Fruit fly (Drosophila melanogaster) whole organism, embryonic: ENCODE measurements around the gene Usp14.

Experiments used
- B-H1 ChIP-seq: fragments of 200-800 bp; sonication (Bioruptor generic); IDR thresholded peaks from 3 replicates; pipeline ENCODE4 v1.3.6; 2022; ENCODE audit warnings: missing biosample characterization, missing genetic modification characterization
- CG12155 ChIP-seq: fragments of 200-800 bp; sonication (Bioruptor generic); optimal IDR thresholded peaks from 3 replicates; lab custom pipeline; 2016; ENCODE audit warnings: missing biosample characterization, missing genetic modification characterization
- CG12659 ChIP-seq: fragments of 200-800 bp; sonication (Bioruptor generic); optimal IDR thresholded peaks from 3 replicates; lab custom pipeline; 2017; ENCODE audit warnings: mild to moderate bottlenecking, missing biosample characterization, missing genetic modification reagents, missing genetic modification characterization
- CG12769 ChIP-seq: fragments of 200-800 bp; sonication (Bioruptor generic); optimal IDR thresholded peaks from 2 replicates; lab custom pipeline; 2019; ENCODE audit warnings: missing biosample characterization, mild to moderate bottlenecking, missing genetic modification characterization, moderate library complexity
- CG15479 ChIP-seq: fragments of 200-800 bp; sonication (Bioruptor generic); optimal IDR thresholded peaks from 3 replicates; lab custom pipeline; 2019; ENCODE audit warnings: missing biosample characterization, mild to moderate bottlenecking, missing genetic modification characterization, moderate library complexity
- CG15696 ChIP-seq: fragments of 200-800 bp; sonication (Bioruptor generic); optimal IDR thresholded peaks from 2 replicates; lab custom pipeline; 2019; ENCODE audit warnings: missing biosample characterization, mild to moderate bottlenecking, missing genetic modification characterization, moderate library complexity
- CG1647 ChIP-seq: fragments of 200-800 bp; sonication (Bioruptor generic); optimal IDR thresholded peaks from 3 replicates; lab custom pipeline; 2016; ENCODE audit warnings: missing biosample characterization, missing genetic modification characterization
- CG17328 ChIP-seq: fragments of 200-800 bp; sonication (Bioruptor generic); IDR thresholded peaks from 2 replicates; pipeline ENCODE4 v1.3.6; 2022; ENCODE audit warnings: missing biosample characterization, missing genetic modification characterization
- CG17361 ChIP-seq: fragments of 200-800 bp; sonication (Bioruptor generic); IDR thresholded peaks from 3 replicates; pipeline ENCODE4 v1.3.6; 2022; ENCODE audit warnings: missing biosample characterization, missing genetic modification characterization
- CG18476 ChIP-seq: fragments of 200-800 bp; sonication (Bioruptor generic); optimal IDR thresholded peaks from 2 replicates; lab custom pipeline; 2016; ENCODE audit warnings: missing biosample characterization, mild to moderate bottlenecking, missing genetic modification characterization
- CG33213 ChIP-seq: fragments of 200-800 bp; sonication (Bioruptor generic); optimal IDR thresholded peaks from 3 replicates; lab custom pipeline; 2016; ENCODE audit warnings: missing biosample characterization, missing genetic modification characterization
- CG34376 ChIP-seq: fragments of 200-800 bp; sonication (Bioruptor generic); optimal IDR thresholded peaks from 2 replicates; lab custom pipeline; 2018; ENCODE audit warnings: missing biosample characterization, mild to moderate bottlenecking, missing genetic modification characterization
- CG4854 ChIP-seq: fragments of 200-800 bp; sonication (Bioruptor generic); optimal IDR thresholded peaks from 2 replicates; lab custom pipeline; 2016; ENCODE audit warnings: missing biosample characterization, missing genetic modification characterization, inconsistent platforms
- CG7839 ChIP-seq: fragments of 200-800 bp; sonication (Bioruptor generic); optimal IDR thresholded peaks from 3 replicates; lab custom pipeline; 2018; ENCODE audit warnings: missing biosample characterization, mild to moderate bottlenecking, missing genetic modification characterization, moderate library complexity
- CG7963 ChIP-seq: fragments of 200-800 bp; sonication (Bioruptor generic); IDR thresholded peaks from 3 replicates; pipeline ENCODE4 v1.3.6; 2022; ENCODE audit warnings: missing biosample characterization, missing genetic modification characterization; ENCODE audit not compliant: partially characterized antibody
- CG9215 ChIP-seq: fragments of 200-800 bp; sonication (Bioruptor generic); IDR thresholded peaks from 2 replicates; pipeline ENCODE4 v1.3.6; 2022; ENCODE audit warnings: missing biosample characterization, missing genetic modification characterization
- CHES-1-like ChIP-seq: fragments of 200-800 bp; sonication (Bioruptor generic); optimal IDR thresholded peaks from 2 replicates; lab custom pipeline; 2016; ENCODE audit warnings: missing biosample characterization, missing genetic modification characterization
- D19B ChIP-seq: fragments of 200-800 bp; sonication (Bioruptor generic); optimal IDR thresholded peaks from 2 replicates; lab custom pipeline; 2017; ENCODE audit warnings: missing biosample characterization, mild to moderate bottlenecking, missing genetic modification characterization
- E2f2 ChIP-seq: fragments of 200-800 bp; sonication (Bioruptor generic); IDR thresholded peaks from 2 replicates; pipeline ENCODE4 v1.3.6; 2022; ENCODE audit warnings: missing biosample characterization, missing genetic modification characterization
- Eip74EF ChIP-seq, 2 experiments: fragments of 200-800 bp in 1 of 2; fragments of >200 bp in 1 of 2; sonication (Bioruptor generic) in 1 of 2; optimal IDR thresholded peaks; 2 replicates each; lab custom pipeline; 2017 to 2019; ENCODE audit warnings: missing biosample characterization in 2 of 2, missing genetic modification characterization in 2 of 2, mild to moderate bottlenecking in 1 of 2, moderate library complexity in 1 of 2
- Hr78 ChIP-seq, 2 experiments: fragments of 200-800 bp in 1 of 2; fragments of >200 bp in 1 of 2; sonication (Bioruptor generic) in 1 of 2; optimal IDR thresholded peaks; 2 replicates each; lab custom pipeline; 2017 to 2019; ENCODE audit warnings: missing biosample characterization in 2 of 2, missing genetic modification characterization in 2 of 2, mild to moderate bottlenecking in 1 of 2, moderate library complexity in 1 of 2
- Med ChIP-seq: fragments of 200-800 bp; sonication (Bioruptor generic); peaks from one replicate; lab custom pipeline; 2016; ENCODE audit warnings: missing biosample characterization, missing genetic modification characterization, mild to moderate bottlenecking, inconsistent platforms, moderate library complexity
- Pdp1 ChIP-seq, 2 experiments: fragments of 200-800 bp; sonication (Bioruptor generic); optimal IDR thresholded peaks; 3 replicates each; lab custom pipeline; 2016; ENCODE audit warnings: missing biosample characterization in 2 of 2, missing genetic modification characterization in 2 of 2, mild to moderate bottlenecking in 1 of 2, moderate library complexity in 1 of 2
- Rx ChIP-seq: fragments of 200-800 bp; sonication (Bioruptor generic); IDR thresholded peaks from 2 replicates; pipeline ENCODE4 v1.3.6; 2022; ENCODE audit warnings: missing biosample characterization, missing genetic modification characterization
- Xbp1 ChIP-seq: fragments of 200-800 bp; sonication (Bioruptor generic); optimal IDR thresholded peaks from 3 replicates; lab custom pipeline; 2016; ENCODE audit warnings: missing biosample characterization, mild to moderate bottlenecking, missing genetic modification characterization
- bowl ChIP-seq: fragments of 200-800 bp; sonication (Bioruptor generic); IDR thresholded peaks from 2 replicates; pipeline ENCODE4 v1.3.6; 2022; ENCODE audit warnings: missing biosample characterization, missing genetic modification characterization
- cad ChIP-seq: fragments of >200 bp; optimal IDR thresholded peaks from 2 replicates; lab custom pipeline; 2017; ENCODE audit warnings: missing biosample characterization, missing genetic modification characterization
- chinmo ChIP-seq: fragments of 200-800 bp; sonication (Bioruptor generic); IDR thresholded peaks from 4 replicates; pipeline ENCODE4 v1.3.6; 2022; ENCODE audit warnings: missing biosample characterization, missing genetic modification characterization; ENCODE audit not compliant: partially characterized antibody
- eve ChIP-seq, 2 experiments: fragments of >200 bp; optimal IDR thresholded peaks; 2 replicates each; lab custom pipeline; 2017; ENCODE audit warnings: missing biosample characterization in 2 of 2, missing genetic modification characterization in 2 of 2
- exex ChIP-seq: fragments of 200-800 bp; sonication (Bioruptor generic); optimal IDR thresholded peaks from 4 replicates; lab custom pipeline; 2018; ENCODE audit warnings: missing biosample characterization, mild to moderate bottlenecking, missing genetic modification characterization, moderate library complexity
- fd64A ChIP-seq: fragments of 200-800 bp; sonication (Bioruptor generic); optimal IDR thresholded peaks from 3 replicates; lab custom pipeline; 2018; ENCODE audit warnings: missing biosample characterization, mild to moderate bottlenecking, missing genetic modification characterization
- gcm ChIP-seq: fragments of 200-800 bp; sonication (Bioruptor generic); optimal IDR thresholded peaks from 2 replicates; lab custom pipeline; 2019; ENCODE audit warnings: missing biosample characterization, mild to moderate bottlenecking, missing genetic modification characterization, moderate library complexity
- gcm2 ChIP-seq: fragments of 200-800 bp; sonication (Bioruptor generic); optimal IDR thresholded peaks from 2 replicates; lab custom pipeline; 2016; ENCODE audit warnings: missing biosample characterization, missing genetic modification characterization
- grn ChIP-seq: fragments of 200-800 bp; sonication (Bioruptor generic); optimal IDR thresholded peaks from 3 replicates; lab custom pipeline; 2017; ENCODE audit warnings: missing biosample characterization, missing genetic modification characterization
- kah ChIP-seq: fragments of 200-800 bp; sonication (Bioruptor generic); optimal IDR thresholded peaks from 2 replicates; lab custom pipeline; 2018; ENCODE audit warnings: missing biosample characterization, mild to moderate bottlenecking, missing genetic modification characterization
- lov ChIP-seq, 2 experiments: fragments of 200-800 bp in 1 of 2; fragments of >200 bp in 1 of 2; sonication (Bioruptor generic) in 1 of 2; IDR thresholded peaks in 1 of 2; optimal IDR thresholded peaks in 1 of 2; 2 replicates in 1 of 2; 3 replicates in 1 of 2; pipeline versions ENCODE4 v1.3.6 to Lab custom; 2017 to 2022; ENCODE audit warnings: missing biosample characterization in 1 of 2, missing genetic modification characterization in 1 of 2
- pita ChIP-seq: fragments of 200-800 bp; sonication (Bioruptor generic); optimal IDR thresholded peaks from 2 replicates; lab custom pipeline; 2017; ENCODE audit warnings: missing biosample characterization, mild to moderate bottlenecking, missing genetic modification characterization
- sens ChIP-seq: fragments of 200-800 bp; sonication (Bioruptor generic); peaks from one replicate; lab custom pipeline; 2016; ENCODE audit warnings: missing biosample characterization, missing genetic modification characterization
- sug ChIP-seq: fragments of 200-800 bp; optimal IDR thresholded peaks from 2 replicates; lab custom pipeline; 2019; ENCODE audit warnings: missing biosample characterization, mild to moderate bottlenecking, missing genetic modification characterization, moderate library complexity
- tio ChIP-seq: fragments of 200-800 bp; sonication (Bioruptor generic); optimal IDR thresholded peaks from 2 replicates; lab custom pipeline; 2017; ENCODE audit warnings: missing biosample characterization, missing genetic modification characterization, inconsistent platforms
- tup ChIP-seq: fragments of 200-800 bp; sonication (Bioruptor generic); optimal IDR thresholded peaks from 2 replicates; lab custom pipeline; 2016; ENCODE audit warnings: missing biosample characterization, mild to moderate bottlenecking, missing genetic modification characterization, moderate library complexity
- unpg ChIP-seq: fragments of 200-800 bp; sonication (Bioruptor generic); optimal IDR thresholded peaks from 3 replicates; lab custom pipeline; 2018; ENCODE audit warnings: missing biosample characterization, mild to moderate bottlenecking, missing genetic modification characterization, moderate library complexity
- usp ChIP-seq: fragments of >200 bp; optimal IDR thresholded peaks from 2 replicates; lab custom pipeline; 2017; ENCODE audit warnings: missing biosample characterization, missing genetic modification characterization
- vvl ChIP-seq: fragments of 200-800 bp; sonication (Bioruptor generic); IDR thresholded peaks from 2 replicates; pipeline ENCODE4 v1.3.6; 2022; ENCODE audit warnings: missing biosample characterization, missing genetic modification characterization
- zfh1 ChIP-seq: fragments of 200-800 bp; sonication (Bioruptor generic); IDR thresholded peaks from 3 replicates; pipeline ENCODE4 v1.3.6; 2022; ENCODE audit warnings: missing biosample characterization, missing genetic modification characterization

Gene Usp14

dm6 chr2L:10321036-10321583 is 6.9 kb upstream of the Usp14 start (continued):
- TF ChIP-seq Xbp1 (GFP tag; lab: Kevin White, UChicago) (no peak), tio (GFP tag; lab: Kevin White, UChicago) (no peak), gcm2 (no peak), CG12769 (tag; lab: Kevin White, UChicago) (no peak), bowl (GFP tag; lab: Robert Waterston, UW) (no peak), sens (GFP tag; lab: Kevin White, UChicago) (peak; percentile 57), CG15696 (tag; lab: Kevin White, UChicago) (peak; percentile 25)

- TF ChIP-seq Med (GFP tag; lab: Kevin White, UChicago) (peak; percentile 10), CG33213 (GFP tag; lab: Kevin White, UChicago) (no peak), pita (GFP tag; lab: Kevin White, UChicago) (no peak), tup (GFP tag; lab: Kevin White, UChicago) (no peak), cad (GFP tag; lab: Kevin White, UChicago) (no peak), D19B (GFP tag; lab: Kevin White, UChicago) (peak; percentile 66), exex (tag; lab: Kevin White, UChicago) (peak; percentile 77), eve (GFP tag; optimal IDR thresholded peaks at IDR 0.05; lab: Kevin White, UChicago) (peak in 1 of 2 experiments; percentile 28), E2f2 (GFP tag; lab: Robert Waterston, UW) (no peak), Pdp1 (GFP tag; optimal IDR thresholded peaks at IDR 0.05; lab: Kevin White, UChicago) (peak in 1 of 2 experiments; percentile 75), CG1647 (GFP tag; lab: Kevin White, UChicago) (no peak)
These were observed 6.1 kb upstream of the Usp14 start for dm6 chr2L:10320174-10320775.

dm6 chr2L:10315888-10316287 is 1.7 kb upstream of the Usp14 start:
- TF ChIP-seq Eip74EF (GFP tag; optimal IDR thresholded peaks at IDR 0.05; lab: Kevin White, UChicago) (peak in 1 of 2 experiments; percentile 7), CG17361 (GFP tag; lab: Robert Waterston, UW) (no peak), usp (GFP tag; lab: Kevin White, UChicago) (no peak), vvl (GFP tag; lab: Robert Waterston, UW) (no peak), CHES-1-like (GFP tag; lab: Kevin White, UChicago) (no peak), exex (tag; lab: Kevin White, UChicago) (peak; percentile 83), CG7963 (GFP tag; lab: Robert Waterston, UW) (no peak), CG4854 (no peak), gcm (GFP tag; lab: Kevin White, UChicago) (no peak), CG9215 (GFP tag; lab: Robert Waterston, UW) (no peak), zfh1 (GFP tag; lab: Robert Waterston, UW) (no peak), Hr78 (GFP tag; optimal IDR thresholded peaks at IDR 0.05; lab: Kevin White, UChicago) (peak in 1 of 2 experiments; percentile 55), kah (GFP tag; lab: Kevin White, UChicago) (no peak), CG18476 (GFP tag; lab: Kevin White, UChicago) (no peak), fd64A (GFP tag; lab: Kevin White, UChicago) (no peak), CG12155 (GFP tag; lab: Kevin White, UChicago) (no peak), chinmo (GFP tag; lab: Robert Waterston, UW) (0 out of 4 replicates have a peak, but pooled peaks have one; percentile 21), sug (tag; lab: Kevin White, UChicago) (peak; percentile 16), CG34376 (GFP tag; lab: Kevin White, UChicago) (peak; percentile 82), CG15479 (GFP tag; lab: Kevin White, UChicago) (peak; percentile 66), CG17328 (GFP tag; lab: Robert Waterston, UW) (no peak), unpg (GFP tag; lab: Kevin White, UChicago) (no peak), B-H1 (no peak), eve (GFP tag; optimal IDR thresholded peaks at IDR 0.05; lab: Kevin White, UChicago) (peak in 1 of 2 experiments; percentile 46), Rx (GFP tag; lab: Robert Waterston, UW) (no peak), CG12659 (GFP tag; lab: Kevin White, UChicago) (no peak), Med (GFP tag; lab: Kevin White, UChicago) (peak; percentile 6), grn (GFP tag; lab: Kevin White, UChicago) (peak; percentile 45), lov (optimal IDR thresholded peaks at IDR 0.05; lab: Kevin White, UChicago) (no peak), lov (GFP tag; IDR thresholded peaks at IDR 0.05; lab: Robert Waterston, UW) (no peak), CG7839 (no peak)
